Fruit fly (Drosophila melanogaster): ENCODE data around the gene CG3631.

DNA sequence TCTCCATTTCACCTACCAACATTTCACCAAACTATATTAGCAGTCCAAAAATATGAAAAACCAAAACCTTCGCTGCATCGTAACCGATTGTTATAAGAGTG, 15.4 kb downstream of the CG3631 start, which contains the start of gene CG14860:
- TF ChIP-seq CG11617 (GFP tag; optimal IDR thresholded peaks at IDR 0.05) (no peak), kay (GFP tag; ENCODE audit: borderline replicate concordance) (no peak)

Data from whole organism, adult.